Worm (Caenorhabditis elegans) whole organism, L2 larva: ENCODE data around the gene spig-9.

Source experiments
- C34F6.9 ChIP-seq: fragments of 150-350 bp; optimal IDR thresholded peaks from 2 replicates; lab custom pipeline; 2014; ENCODE audit warnings: missing biosample characterization, missing genetic modification characterization
- F13H6.1 ChIP-seq: sonication (generic microtip); optimal IDR thresholded peaks from 2 replicates; lab custom pipeline; 2016; ENCODE audit warnings: missing genetic modification characterization, missing compliant biosample characterization
- R02D3.7 ChIP-seq: fragments of 150-350 bp; optimal IDR thresholded peaks from 2 replicates; lab custom pipeline; 2014; ENCODE audit warnings: missing biosample characterization, missing genetic modification characterization
- Y55F3AM.14 ChIP-seq: fragments of 200-800 bp; sonication (Bioruptor generic); optimal IDR thresholded peaks from 2 replicates; lab custom pipeline; 2018; ENCODE audit warnings: mild to moderate bottlenecking, missing genetic modification characterization, missing compliant biosample characterization
- ZK546.5 ChIP-seq: sonication (generic microtip); optimal IDR thresholded peaks from 2 replicates; lab custom pipeline; 2017; ENCODE audit warnings: missing biosample characterization, missing genetic modification characterization
- alr-1 ChIP-seq: fragments of 150-350 bp; optimal IDR thresholded peaks from 2 replicates; lab custom pipeline; 2014; ENCODE audit warnings: missing biosample characterization, missing genetic modification characterization
- aly-2 ChIP-seq: fragments of 150-350 bp; optimal IDR thresholded peaks from 2 replicates; lab custom pipeline; 2014; ENCODE audit warnings: missing biosample characterization, missing genetic modification characterization
- ama-1 ChIP-seq: fragments of 150-350 bp; optimal IDR thresholded peaks from 2 replicates; lab custom pipeline; 2018; ENCODE audit warnings: inconsistent platforms
- blmp-1 ChIP-seq: sonication (generic microtip); optimal IDR thresholded peaks from 2 replicates; lab custom pipeline; 2017; ENCODE audit warnings: missing genetic modification characterization, mild to moderate bottlenecking, missing compliant biosample characterization, antibody characterized with exemption, moderate library complexity; ENCODE audit not compliant: insufficient read depth
- ceh-16 ChIP-seq: fragments of 150-350 bp; optimal IDR thresholded peaks from 2 replicates; lab custom pipeline; 2014; ENCODE audit warnings: missing biosample characterization, missing genetic modification characterization
- ceh-82 ChIP-seq: fragments of 150-350 bp; optimal IDR thresholded peaks from 2 replicates; lab custom pipeline; 2014; ENCODE audit warnings: missing biosample characterization, missing genetic modification characterization
- crh-2 ChIP-seq: sonication (generic microtip); optimal IDR thresholded peaks from 2 replicates; lab custom pipeline; 2017; ENCODE audit warnings: missing biosample characterization, missing genetic modification characterization
- dmd-4 ChIP-seq: sonication (generic microtip); optimal IDR thresholded peaks from 2 replicates; lab custom pipeline; 2017; ENCODE audit warnings: missing biosample characterization, missing genetic modification characterization
- egl-27 ChIP-seq: sonication (generic microtip); optimal IDR thresholded peaks from 3 replicates; lab custom pipeline; 2017; ENCODE audit warnings: missing biosample characterization, missing genetic modification reagents, missing genetic modification characterization
- elt-1 ChIP-seq: fragments of 150-350 bp; optimal IDR thresholded peaks from 2 replicates; lab custom pipeline; 2014; ENCODE audit warnings: missing biosample characterization, missing genetic modification characterization
- elt-3 ChIP-seq: sonication (generic microtip); optimal IDR thresholded peaks from 2 replicates; lab custom pipeline; 2017; ENCODE audit warnings: missing biosample characterization, missing genetic modification characterization
- fos-1 ChIP-seq: fragments of 150-350 bp; optimal IDR thresholded peaks from 2 replicates; lab custom pipeline; 2014; ENCODE audit warnings: missing biosample characterization, missing genetic modification characterization
- gmeb-1 ChIP-seq: fragments of 150-350 bp; optimal IDR thresholded peaks from 2 replicates; lab custom pipeline; 2014; ENCODE audit warnings: missing biosample characterization, missing genetic modification characterization
- lin-11 ChIP-seq: fragments of 150-350 bp; sonication (generic microtip); optimal IDR thresholded peaks from 2 replicates; lab custom pipeline; 2014; ENCODE audit warnings: missing biosample characterization, missing genetic modification characterization, inconsistent platforms, mixed read lengths
- lin-13 ChIP-seq: fragments of 150-350 bp; optimal IDR thresholded peaks from 2 replicates; lab custom pipeline; 2014; ENCODE audit warnings: missing biosample characterization, missing genetic modification reagents, missing genetic modification characterization
- lin-39 ChIP-seq: fragments of 150-350 bp; optimal IDR thresholded peaks from 2 replicates; lab custom pipeline; 2014; ENCODE audit warnings: missing biosample characterization, missing genetic modification reagents, missing genetic modification characterization
- lsy-2 ChIP-seq, 2 experiments: fragments of 150-350 bp in 1 of 2; sonication (generic microtip) in 1 of 2; optimal IDR thresholded peaks; 2 replicates each; lab custom pipeline; 2014 to 2017; ENCODE audit warnings: missing biosample characterization in 2 of 2, missing genetic modification characterization in 2 of 2
- mab-5 ChIP-seq: fragments of 150-350 bp; optimal IDR thresholded peaks from 2 replicates; lab custom pipeline; 2014; ENCODE audit warnings: missing biosample characterization, missing genetic modification characterization
- mbf-1 ChIP-seq: sonication (generic microtip); optimal IDR thresholded peaks from 2 replicates; lab custom pipeline; 2017; ENCODE audit warnings: missing biosample characterization, missing genetic modification characterization
- mdl-1 ChIP-seq, 2 experiments: fragments of 150-350 bp in 1 of 2; sonication (generic microtip) in 1 of 2; optimal IDR thresholded peaks; 2 replicates each; lab custom pipeline; 2017; ENCODE audit warnings: missing biosample characterization in 2 of 2, missing genetic modification characterization in 2 of 2
- nhr-10 ChIP-seq: sonication (generic microtip); optimal IDR thresholded peaks from 2 replicates; lab custom pipeline; 2017; ENCODE audit warnings: missing biosample characterization, missing genetic modification characterization
- nhr-11 ChIP-seq: fragments of 150-350 bp; optimal IDR thresholded peaks from 2 replicates; lab custom pipeline; 2014; ENCODE audit warnings: missing biosample characterization, missing genetic modification characterization
- nhr-12 ChIP-seq: fragments of 150-350 bp; optimal IDR thresholded peaks from 2 replicates; lab custom pipeline; 2014; ENCODE audit warnings: missing biosample characterization, missing genetic modification characterization
- nhr-129 ChIP-seq: fragments of 150-350 bp; optimal IDR thresholded peaks from 2 replicates; lab custom pipeline; 2014; ENCODE audit warnings: missing biosample characterization, missing genetic modification characterization
- nhr-21 ChIP-seq: fragments of 150-350 bp; optimal IDR thresholded peaks from 2 replicates; lab custom pipeline; 2014; ENCODE audit warnings: missing biosample characterization, missing genetic modification characterization
- nhr-23 ChIP-seq: fragments of 150-350 bp; optimal IDR thresholded peaks from 2 replicates; lab custom pipeline; 2014; ENCODE audit warnings: missing biosample characterization, missing genetic modification reagents, missing genetic modification characterization
- nhr-237 ChIP-seq: fragments of 150-350 bp; optimal IDR thresholded peaks from 2 replicates; lab custom pipeline; 2014; ENCODE audit warnings: missing biosample characterization, missing genetic modification characterization
- nhr-25 ChIP-seq: fragments of 150-350 bp; sonication (generic microtip); optimal IDR thresholded peaks from 3 replicates; lab custom pipeline; 2014; ENCODE audit warnings: missing biosample characterization, missing genetic modification characterization
- nhr-6 ChIP-seq: fragments of 150-350 bp; optimal IDR thresholded peaks from 2 replicates; lab custom pipeline; 2014; ENCODE audit warnings: missing biosample characterization, missing genetic modification characterization
- nhr-77 ChIP-seq: fragments of 150-350 bp; optimal IDR thresholded peaks from 2 replicates; lab custom pipeline; 2014; ENCODE audit warnings: missing biosample characterization, missing genetic modification characterization
- peb-1 ChIP-seq: fragments of 150-350 bp; optimal IDR thresholded peaks from 2 replicates; lab custom pipeline; 2014; ENCODE audit warnings: missing biosample characterization, missing genetic modification characterization
- sem-4 ChIP-seq: fragments of 150-350 bp; optimal IDR thresholded peaks from 2 replicates; lab custom pipeline; 2014; ENCODE audit warnings: missing biosample characterization, missing genetic modification reagents, missing genetic modification characterization
- skn-1 ChIP-seq: sonication (generic microtip); optimal IDR thresholded peaks from 2 replicates; lab custom pipeline; 2017; ENCODE audit warnings: missing biosample characterization, missing genetic modification characterization
- sma-3 ChIP-seq: sonication (generic microtip); optimal IDR thresholded peaks from 2 replicates; lab custom pipeline; 2016; ENCODE audit warnings: missing genetic modification reagents, missing genetic modification characterization, missing compliant biosample characterization
- sma-9 ChIP-seq, 2 experiments: fragments of 150-350 bp in 1 of 2; sonication (generic microtip) in 1 of 2; optimal IDR thresholded peaks; 2 replicates each; lab custom pipeline; 2014 to 2016; ENCODE audit warnings: missing genetic modification characterization in 2 of 2, mild to moderate bottlenecking in 1 of 2, missing biosample characterization in 1 of 2, missing compliant biosample characterization in 1 of 2, missing genetic modification reagents in 1 of 2, moderate library complexity in 1 of 2
- snpc-4 ChIP-seq: fragments of 150-350 bp; optimal IDR thresholded peaks from 2 replicates; lab custom pipeline; 2014; ENCODE audit warnings: missing biosample characterization, missing genetic modification characterization
- unc-39 ChIP-seq: fragments of 150-350 bp; optimal IDR thresholded peaks from 2 replicates; lab custom pipeline; 2014; ENCODE audit warnings: missing biosample characterization, missing genetic modification characterization
- unc-55 ChIP-seq: fragments of 150-350 bp; sonication (generic microtip); optimal IDR thresholded peaks from 3 replicates; lab custom pipeline; 2014; ENCODE audit warnings: missing biosample characterization, missing genetic modification reagents, missing genetic modification characterization
- unc-62 ChIP-seq: fragments of 150-350 bp; optimal IDR thresholded peaks from 2 replicates; lab custom pipeline; 2014; ENCODE audit warnings: missing biosample characterization, missing genetic modification reagents, missing genetic modification characterization
- zag-1 ChIP-seq: fragments of 150-350 bp; optimal IDR thresholded peaks from 2 replicates; lab custom pipeline; 2014; ENCODE audit warnings: missing biosample characterization, missing genetic modification characterization
- ztf-1 ChIP-seq: fragments of 200-800 bp; sonication (Bioruptor generic); conservative IDR thresholded peaks from 2 replicates; pipeline ENCODE4 v1.3.6; 2022; ENCODE audit warnings: missing genetic modification characterization, missing compliant biosample characterization
- ztf-11 ChIP-seq: sonication (generic microtip); optimal IDR thresholded peaks from 2 replicates; lab custom pipeline; 2017; ENCODE audit warnings: missing biosample characterization, missing genetic modification characterization
- ztf-4 ChIP-seq: fragments of 150-350 bp; optimal IDR thresholded peaks from 2 replicates; lab custom pipeline; 2014; ENCODE audit warnings: missing biosample characterization, missing genetic modification characterization

The spig-9 gene

DNA sequence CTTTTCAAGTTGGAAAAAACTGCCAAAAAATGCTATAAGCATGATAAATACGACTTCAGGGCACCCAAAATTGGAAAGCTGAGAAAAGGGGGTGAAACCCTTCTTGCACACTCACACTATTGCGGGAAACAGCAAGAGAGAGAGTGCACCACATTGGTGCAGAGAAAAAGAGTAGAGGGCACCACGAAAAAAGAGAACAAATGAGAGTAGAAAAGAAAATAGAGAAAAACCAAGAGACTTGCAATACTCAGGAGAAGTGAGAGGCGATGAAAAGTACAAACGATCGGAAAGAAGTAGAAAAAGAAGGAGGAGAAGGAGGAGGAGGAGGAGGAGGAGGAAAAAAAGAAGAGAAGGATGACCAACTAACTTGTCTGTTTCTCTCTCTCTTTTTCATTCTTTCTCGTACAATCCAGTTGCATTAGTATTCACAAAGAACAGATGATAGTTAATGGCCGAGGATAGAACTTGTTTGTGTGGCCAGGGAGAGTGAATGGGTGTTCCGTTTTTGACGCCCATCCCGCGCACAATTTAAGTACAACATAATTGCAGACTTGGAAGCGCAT is 43.6 kb upstream of the spig-9 start:
- TF ChIP-seq mab-5 (tag; lab: Kevin White, UChicago), result peak; percentile 38
- peak; percentile 90 for TF ChIP-seq zag-1 (tag; lab: Kevin White, UChicago)
- peak; percentile 39 to 80 for TF ChIP-seq lsy-2 (tag; optimal IDR thresholded peaks at IDR 0.05; lab: Kevin White, UChicago)
- TF ChIP-seq mbf-1 (tag; lab: Kevin White, UChicago), result no peak
- no peak for TF ChIP-seq ceh-82 (tag; lab: Kevin White, UChicago)
- TF ChIP-seq aly-2, result no peak
- TF ChIP-seq mdl-1 (tag; optimal IDR thresholded peaks at IDR 0.05; lab: Kevin White, UChicago), result peak; percentile 48 to 61
- TF ChIP-seq lin-39 (tag; lab: Kevin White, UChicago), result no peak
- peak; percentile 62 for TF ChIP-seq nhr-25 (tag; lab: Kevin White, UChicago)
- peak; percentile 72 for TF ChIP-seq lin-13 (GFP tag; lab: Kevin White, UChicago)
- no peak for TF ChIP-seq elt-1
- no peak for TF ChIP-seq nhr-11 (tag; lab: Kevin White, UChicago)
- no peak for TF ChIP-seq R02D3.7 (tag; lab: Kevin White, UChicago)
- no peak for TF ChIP-seq unc-62 (GFP tag; lab: Kevin White, UChicago)
- TF ChIP-seq fos-1 (tag; lab: Kevin White, UChicago), result peak; percentile 66
- TF ChIP-seq sem-4, result peak; percentile 90
- TF ChIP-seq snpc-4, result peak; percentile 52
- TF ChIP-seq unc-39 (tag; lab: Kevin White, UChicago), result no peak
- peak; percentile 93 for TF ChIP-seq crh-2 (tag; lab: Kevin White, UChicago)
- peak; percentile 50 for TF ChIP-seq egl-27
- no peak for TF ChIP-seq peb-1 (tag; lab: Kevin White, UChicago)
- no peak for TF ChIP-seq sma-3 (GFP tag; lab: Kevin White, UChicago)
- peak; percentile 32 for TF ChIP-seq skn-1 (tag; lab: Kevin White, UChicago)
- peak; percentile 92 for TF ChIP-seq unc-55 (GFP tag; lab: Kevin White, UChicago)
- no peak for TF ChIP-seq elt-3
- TF ChIP-seq nhr-10 (tag; lab: Kevin White, UChicago), result no peak
- TF ChIP-seq nhr-6 (tag; lab: Kevin White, UChicago), result no peak
- TF ChIP-seq F13H6.1 (tag; lab: Kevin White, UChicago), result peak; percentile 80
- TF ChIP-seq nhr-23, result no peak
- no peak for TF ChIP-seq nhr-237 (tag; lab: Kevin White, UChicago)
- peak; percentile 39 for TF ChIP-seq sma-9 (GFP tag; optimal IDR thresholded peaks at IDR 0.05; lab: Kevin White, UChicago)
- TF ChIP-seq sma-9 (tag; optimal IDR thresholded peaks at IDR 0.05; lab: Kevin White, UChicago), result no peak
- TF ChIP-seq lin-11 (tag; lab: Kevin White, UChicago), result no peak
- peak; percentile 40 for TF ChIP-seq ceh-16
- TF ChIP-seq ztf-1 (GFP tag; lab: Robert Waterston, UW), result no peak
- no peak for TF ChIP-seq nhr-77 (tag; lab: Kevin White, UChicago)
- TF ChIP-seq nhr-21 (tag; lab: Kevin White, UChicago), result peak; percentile 54
- peak; percentile 53 for TF ChIP-seq Y55F3AM.14
- TF ChIP-seq ZK546.5 (tag; lab: Kevin White, UChicago), result no peak
- TF ChIP-seq ama-1 (lab: Kevin White, UChicago), result peak; percentile 76
- no peak for TF ChIP-seq nhr-12 (tag; lab: Kevin White, UChicago)
- no peak for TF ChIP-seq alr-1 (tag; lab: Kevin White, UChicago)
- no peak for TF ChIP-seq ztf-11 (tag; lab: Kevin White, UChicago)
- no peak for TF ChIP-seq dmd-4 (tag; lab: Kevin White, UChicago)
- no peak for TF ChIP-seq gmeb-1 (tag; lab: Kevin White, UChicago)
- TF ChIP-seq ztf-4 (tag; lab: Kevin White, UChicago), result peak; percentile 69
- TF ChIP-seq nhr-129, result peak; percentile 89
- peak; percentile 90 for TF ChIP-seq blmp-1 (tag; lab: Kevin White, UChicago)
- TF ChIP-seq C34F6.9, result peak; percentile 88
- TF ChIP-seq, all 48 proteins: peak for 23
